5 fruit fly cellular contexts compared by ENCODE assay signal in the genomic region with DNA sequence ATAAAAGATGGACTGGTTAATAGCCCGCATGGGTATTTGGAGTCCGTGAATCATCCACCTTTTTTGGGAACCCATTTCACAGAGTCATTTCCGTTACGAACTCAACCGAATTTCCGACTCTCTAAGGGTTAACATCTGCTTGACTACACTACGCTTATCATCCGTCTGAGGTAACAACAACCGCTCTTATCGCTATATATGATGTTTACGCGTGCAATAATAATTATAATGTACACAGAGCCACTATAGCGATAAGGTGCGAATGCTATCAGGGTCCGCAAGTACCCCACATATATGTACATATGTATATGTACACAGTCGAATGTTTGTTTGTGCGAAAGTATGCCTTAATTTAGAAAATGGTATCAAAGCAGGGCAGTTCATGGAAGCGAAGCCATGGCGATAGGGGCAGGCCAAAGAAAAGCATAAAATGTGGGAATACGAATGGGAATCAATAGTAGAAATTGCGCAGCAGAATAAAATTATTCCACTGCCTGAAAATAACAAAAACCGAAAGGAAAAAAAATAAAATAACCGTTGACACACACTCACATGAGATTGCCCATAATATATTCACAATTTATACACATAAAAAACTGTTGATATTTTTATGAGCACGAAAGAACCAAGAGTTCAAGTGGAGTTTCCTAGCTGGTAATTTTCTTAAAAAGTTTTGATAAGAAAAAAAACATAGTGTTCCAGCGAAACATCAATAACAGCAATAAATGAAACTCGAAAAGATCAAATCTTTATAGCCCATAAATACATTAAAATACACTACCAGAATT.
TF ChIP-seq lines count a peak whose summit lies in the region.

No protein-coding gene starts in this region.

TF ChIP-seq in whole organism, adult, 20 proteins besides CTCF, POLR2A, EP300 and RAD21 (continued from another document):
- TF ChIP-seq CG33017 (tag; optimal IDR thresholded peaks at IDR 0.05; lab: Kevin White, UChicago) (peak; percentile 91), CG11617 (GFP tag; optimal IDR thresholded peaks at IDR 0.05; lab: Kevin White, UChicago) (peak; percentile 84), toe (GFP tag; optimal IDR thresholded peaks at IDR 0.05; lab: Kevin White, UChicago) (peak; percentile 56), CG12768 (GFP tag; optimal IDR thresholded peaks at IDR 0.05; lab: Kevin White, UChicago) (peak; percentile 93)

TF ChIP-seq in whole organism, embryonic, 481 proteins besides CTCF, POLR2A, EP300 and RAD21 (continued from another document and continues in another):
- peak; percentile 15 for TF ChIP-seq jing (GFP tag; optimal IDR thresholded peaks at IDR 0.05; lab: Kevin White, UChicago)
- no peak for TF ChIP-seq sna (GFP tag; IDR thresholded peaks at IDR 0.05; lab: Robert Waterston, UW; ENCODE audit: partially characterized antibody)
- TF ChIP-seq zen (tag; optimal IDR thresholded peaks at IDR 0.05; lab: Kevin White, UChicago): peak; percentile 32
- peak; percentile 73 for TF ChIP-seq CG12744 (GFP tag; optimal IDR thresholded peaks at IDR 0.05; lab: Kevin White, UChicago)
- TF ChIP-seq fu2 (GFP tag; optimal IDR thresholded peaks at IDR 0.05; lab: Kevin White, UChicago): peak; percentile 14
- peak; percentile 71 for TF ChIP-seq psq (GFP tag; optimal IDR thresholded peaks at IDR 0.05; lab: Kevin White, UChicago)
- TF ChIP-seq Stat92E (GFP tag; optimal IDR thresholded peaks at IDR 0.05; lab: Kevin White, UChicago): no peak
- TF ChIP-seq slp2 (GFP tag; optimal IDR thresholded peaks at IDR 0.05; lab: Kevin White, UChicago): no peak
- TF ChIP-seq sqz (GFP tag; optimal IDR thresholded peaks at IDR 0.05; lab: Kevin White, UChicago): peak; percentile 85
- TF ChIP-seq Poxn (GFP tag; IDR thresholded peaks at IDR 0.05; lab: Robert Waterston, UW): no peak
- peak; percentile 10 for TF ChIP-seq corto (GFP tag; optimal IDR thresholded peaks at IDR 0.05; lab: Kevin White, UChicago)
- peak; percentile 59 for TF ChIP-seq CG7556 (GFP tag; optimal IDR thresholded peaks at IDR 0.05; lab: Kevin White, UChicago)
- peak; percentile 82 for TF ChIP-seq Bdp1 (GFP tag; optimal IDR thresholded peaks at IDR 0.05; lab: Kevin White, UChicago)
- TF ChIP-seq sisA (GFP tag; IDR thresholded peaks at IDR 0.05; lab: Robert Waterston, UW): no peak
- TF ChIP-seq Six4 (GFP tag; optimal IDR thresholded peaks at IDR 0.05; lab: Kevin White, UChicago): peak; percentile 50
- peak; percentile 30; the same call in 1 of the 2 replicates for TF ChIP-seq slbo (GFP tag; IDR thresholded peaks at IDR 0.05; lab: Robert Waterston, UW)
- peak; percentile 71 for TF ChIP-seq Sry-β (GFP tag; optimal IDR thresholded peaks at IDR 0.05; lab: Kevin White, UChicago)
- peak; percentile 52 for TF ChIP-seq CG2116 (GFP tag; optimal IDR thresholded peaks at IDR 0.05; lab: Kevin White, UChicago)
- no peak for TF ChIP-seq fru (optimal IDR thresholded peaks at IDR 0.05; lab: Kevin White, UChicago)
- peak; percentile 89 for TF ChIP-seq tup (GFP tag; optimal IDR thresholded peaks at IDR 0.05; lab: Kevin White, UChicago)
- no peak; the same call in 1 of the 2 replicates for TF ChIP-seq Lim3 (GFP tag; IDR thresholded peaks at IDR 0.05; lab: Robert Waterston, UW)
- peak; percentile 54 to 68 for TF ChIP-seq chif (GFP tag; optimal IDR thresholded peaks at IDR 0.05; lab: Kevin White, UChicago)
- TF ChIP-seq mam (GFP tag; optimal IDR thresholded peaks at IDR 0.05; lab: Kevin White, UChicago): peak; percentile 69
- TF ChIP-seq CG14710 (tag; optimal IDR thresholded peaks at IDR 0.05; lab: Kevin White, UChicago): peak; percentile 71
- peak; percentile 43; the same call in 2 of the 3 replicates for TF ChIP-seq CG2889 (GFP tag; IDR thresholded peaks at IDR 0.05; lab: Robert Waterston, UW)
- peak; percentile 97 for TF ChIP-seq fd64A (GFP tag; optimal IDR thresholded peaks at IDR 0.05; lab: Kevin White, UChicago)
- peak; percentile 44 for TF ChIP-seq CG10267 (tag; optimal IDR thresholded peaks at IDR 0.05; lab: Kevin White, UChicago)
- TF ChIP-seq Dref (GFP tag; IDR thresholded peaks at IDR 0.05; lab: Robert Waterston, UW): no peak; the same call in 1 of the 2 replicates

TF ChIP-seq in whole organism, prepupa, 60 proteins besides CTCF, POLR2A, EP300 and RAD21 (continued from another document and continues in another):
- TF ChIP-seq Eip78C (GFP tag; lab: Kevin White, UChicago): peak; percentile 77
- peak; percentile 11 for TF ChIP-seq achi (GFP tag; optimal IDR thresholded peaks at IDR 0.05; lab: Kevin White, UChicago)
- TF ChIP-seq CG6163 (GFP tag; IDR thresholded peaks at IDR 0.05; lab: Robert Waterston, UW): peak; percentile 60; the same call in 1 of the 3 replicates
- TF ChIP-seq CG4318 (GFP tag; optimal IDR thresholded peaks at IDR 0.05; lab: Kevin White, UChicago): no peak
- no peak for TF ChIP-seq CG31627 (GFP tag; optimal IDR thresholded peaks at IDR 0.05; lab: Kevin White, UChicago)
- TF ChIP-seq CG7368 (GFP tag; optimal IDR thresholded peaks at IDR 0.05; lab: Kevin White, UChicago): peak; percentile 43
- no peak for TF ChIP-seq dac (GFP tag; optimal IDR thresholded peaks at IDR 0.05; lab: Kevin White, UChicago)
- no peak for TF ChIP-seq pdm3 (GFP tag; optimal IDR thresholded peaks at IDR 0.05; lab: Kevin White, UChicago)
- peak; percentile 71 for TF ChIP-seq Gug (GFP tag; IDR thresholded peaks at IDR 0.05; lab: Robert Waterston, UW)
- TF ChIP-seq eg (GFP tag; IDR thresholded peaks at IDR 0.05; lab: Robert Waterston, UW): peak; percentile 70; the same call in 1 of the 3 replicates
- TF ChIP-seq CG3919 (GFP tag; optimal IDR thresholded peaks at IDR 0.05; lab: Kevin White, UChicago): peak; percentile 55
- TF ChIP-seq lz (GFP tag; optimal IDR thresholded peaks at IDR 0.05; lab: Kevin White, UChicago): no peak
- TF ChIP-seq CG6276 (GFP tag; optimal IDR thresholded peaks at IDR 0.05; lab: Kevin White, UChicago): peak; percentile 85
- TF ChIP-seq CG1621 (tag; optimal IDR thresholded peaks at IDR 0.05; lab: Kevin White, UChicago): peak; percentile 47
- TF ChIP-seq Hr38 (GFP tag; optimal IDR thresholded peaks at IDR 0.05; lab: Kevin White, UChicago): no peak
- no peak for TF ChIP-seq fd85E (GFP tag; optimal IDR thresholded peaks at IDR 0.05; lab: Kevin White, UChicago)
- peak; percentile 59 for TF ChIP-seq CG8632 (GFP tag; optimal IDR thresholded peaks at IDR 0.05; lab: Kevin White, UChicago)
- TF ChIP-seq CG3032 (tag; optimal IDR thresholded peaks at IDR 0.05; lab: Kevin White, UChicago): peak; percentile 83
- peak; percentile 98 for TF ChIP-seq fkh (GFP tag; optimal IDR thresholded peaks at IDR 0.05; lab: Kevin White, UChicago)
- peak; percentile 19 for TF ChIP-seq Eip75B (GFP tag; optimal IDR thresholded peaks at IDR 0.05; lab: Kevin White, UChicago)
- TF ChIP-seq Smox (GFP tag; optimal IDR thresholded peaks at IDR 0.05; lab: Kevin White, UChicago): peak; percentile 16
- TF ChIP-seq acj6 (GFP tag; optimal IDR thresholded peaks at IDR 0.05; lab: Kevin White, UChicago): no peak
- TF ChIP-seq CG11294 (GFP tag; IDR thresholded peaks at IDR 0.05; lab: Robert Waterston, UW): peak; percentile 50; the same call in 1 of the 2 replicates
- peak; percentile 32 for TF ChIP-seq OdsH (GFP tag; optimal IDR thresholded peaks at IDR 0.05; lab: Kevin White, UChicago)
- TF ChIP-seq Ets96B (tag; optimal IDR thresholded peaks at IDR 0.05; lab: Kevin White, UChicago): peak; percentile 88
- TF ChIP-seq salr (GFP tag; optimal IDR thresholded peaks at IDR 0.05; lab: Kevin White, UChicago): peak in 1 of 2 experiments; percentile 34
- no peak for TF ChIP-seq Eip93F (GFP tag; optimal IDR thresholded peaks at IDR 0.05; lab: Kevin White, UChicago)
- peak; percentile 47 for TF ChIP-seq esn (GFP tag; optimal IDR thresholded peaks at IDR 0.05; lab: Kevin White, UChicago)
- peak; percentile 22; the same call in 1 of the 2 replicates for TF ChIP-seq CG15336 (GFP tag; IDR thresholded peaks at IDR 0.05; lab: Robert Waterston, UW)
- TF ChIP-seq spab (GFP tag; optimal IDR thresholded peaks at IDR 0.05; lab: Kevin White, UChicago): peak; percentile 61

TF ChIP-seq in whole organism, pupa, 21 proteins besides CTCF, POLR2A, EP300 and RAD21 (continued from another document):
- TF ChIP-seq Ets98B (GFP tag; IDR thresholded peaks at IDR 0.05; lab: Robert Waterston, UW) (peak; percentile 54), CG13204 (GFP tag; optimal IDR thresholded peaks at IDR 0.05; lab: Kevin White, UChicago) (peak; percentile 28), CG32121 (GFP tag; IDR thresholded peaks at IDR 0.05; lab: Robert Waterston, UW) (peak; percentile 46)

TF ChIP-seq in whole organism, wandering third instar larva, 38 proteins besides CTCF, POLR2A, EP300 and RAD21 (continued from another document):
- TF ChIP-seq OdsH (GFP tag; optimal IDR thresholded peaks at IDR 0.05; lab: Kevin White, UChicago) (peak; percentile 82), CG9705 (GFP tag; optimal IDR thresholded peaks at IDR 0.05; lab: Kevin White, UChicago) (no peak), woc (GFP tag; optimal IDR thresholded peaks at IDR 0.05; lab: Kevin White, UChicago) (no peak), CG32264 (GFP tag; optimal IDR thresholded peaks at IDR 0.05; lab: Kevin White, UChicago) (peak; percentile 49), Dfd (GFP tag; optimal IDR thresholded peaks at IDR 0.05; lab: Kevin White, UChicago) (no peak), Sp1 (GFP tag; optimal IDR thresholded peaks at IDR 0.05; lab: Kevin White, UChicago) (peak; percentile 65), Hr83 (GFP tag; optimal IDR thresholded peaks at IDR 0.05; lab: Kevin White, UChicago; ENCODE audit: poor library complexity, severe bottlenecking) (peak; percentile 99), Abd-B (GFP tag; optimal IDR thresholded peaks at IDR 0.05; lab: Kevin White, UChicago) (no peak), lola (GFP tag; optimal IDR thresholded peaks at IDR 0.05; lab: Kevin White, UChicago) (no peak), Hnf4 (GFP tag; optimal IDR thresholded peaks at IDR 0.05; lab: Kevin White, UChicago) (peak; percentile 92), dl (GFP tag; optimal IDR thresholded peaks at IDR 0.05; lab: Kevin White, UChicago; ENCODE audit: insufficient read depth in 1 of 2, partially characterized antibody in 2 of 2) (peak in 1 of 2 experiments; percentile 38), pan (optimal IDR thresholded peaks at IDR 0.05; lab: Kevin White, UChicago) (no peak), jim (GFP tag; optimal IDR thresholded peaks at IDR 0.05; lab: Kevin White, UChicago) (no peak), psq (GFP tag; optimal IDR thresholded peaks at IDR 0.05; lab: Kevin White, UChicago) (peak; percentile 69), N (GFP tag; optimal IDR thresholded peaks at IDR 0.05; lab: Kevin White, UChicago) (no peak), Rel (GFP tag; optimal IDR thresholded peaks at IDR 0.05; lab: Kevin White, UChicago) (no peak), Rel (tag; optimal IDR thresholded peaks at IDR 0.05; lab: Kevin White, UChicago) (peak; percentile 75), sage (GFP tag; optimal IDR thresholded peaks at IDR 0.05; lab: Kevin White, UChicago) (peak; percentile 73), Jra (GFP tag; optimal IDR thresholded peaks at IDR 0.05; lab: Kevin White, UChicago) (peak; percentile 88)
